Worm (Caenorhabditis elegans) whole organism, young adult: ENCODE measurements around the gene lcmt-1.

ENCODE experiments used
- B0035.1 ChIP-seq: sonication (generic microtip); optimal IDR thresholded peaks from 2 replicates; lab custom pipeline; 2016; ENCODE audit warnings: missing genetic modification characterization, mild to moderate bottlenecking, missing compliant biosample characterization, missing genotype, missing genetic modification reagents
- B0261.1 ChIP-seq: sonication (generic microtip); optimal IDR thresholded peaks from 2 replicates; lab custom pipeline; 2016; ENCODE audit warnings: mild to moderate bottlenecking, missing genetic modification characterization, moderate library complexity, missing compliant biosample characterization
- aptf-2 ChIP-seq: fragments of 200-800 bp; sonication (Bioruptor generic); conservative IDR thresholded peaks from 2 replicates; pipeline ENCODE4 v1.3.6; 2022; ENCODE audit warnings: missing genetic modification reagents, missing genetic modification characterization, missing compliant biosample characterization
- aptf-3 ChIP-seq: fragments of 200-800 bp; sonication (Bioruptor generic); IDR thresholded peaks from 2 replicates; pipeline ENCODE4 v1.3.6; 2022; ENCODE audit warnings: missing genetic modification characterization, missing compliant biosample characterization
- athp-1 ChIP-seq: sonication (generic microtip); optimal IDR thresholded peaks from 2 replicates; lab custom pipeline; 2017; ENCODE audit warnings: mild to moderate bottlenecking, missing genetic modification characterization, missing compliant biosample characterization
- ceh-58 ChIP-seq: fragments of 200-800 bp; sonication (Bioruptor generic); IDR thresholded peaks from 2 replicates; pipeline ENCODE4 v1.3.6; 2022; ENCODE audit warnings: missing genetic modification characterization, missing compliant biosample characterization
- gei-17 ChIP-seq: fragments of 200-800 bp; sonication (Bioruptor generic); optimal IDR thresholded peaks from 2 replicates; lab custom pipeline; 2018; ENCODE audit warnings: mild to moderate bottlenecking, missing genetic modification characterization, missing compliant biosample characterization
- lin-26 ChIP-seq: fragments of 200-800 bp; sonication (Bioruptor generic); IDR thresholded peaks from 2 replicates; pipeline ENCODE4 v1.3.6; 2022; ENCODE audit warnings: missing genetic modification reagents, missing genetic modification characterization, missing compliant biosample characterization
- madf-6 ChIP-seq: fragments of 200-800 bp; sonication (Bioruptor generic); IDR thresholded peaks from 2 replicates; pipeline ENCODE4 v1.3.6; 2022; ENCODE audit warnings: missing genetic modification reagents, missing genetic modification characterization, missing compliant biosample characterization
- unc-62 ChIP-seq: fragments of 150-350 bp; optimal IDR thresholded peaks from 2 replicates; lab custom pipeline; 2014; ENCODE audit warnings: missing biosample characterization, missing genetic modification reagents, missing genetic modification characterization

ce11 chrIII:4302293-4302692, 41.0 kb upstream of the lcmt-1 start, which contains the start of gene R10E4.9:
- no peak for TF ChIP-seq gei-17 (GFP tag; lab: Kevin White, UChicago)
- no peak for TF ChIP-seq B0261.1 (tag; lab: Kevin White, UChicago)
- no peak for TF ChIP-seq aptf-2 (GFP tag; lab: Robert Waterston, UW)
- no peak for TF ChIP-seq unc-62 (GFP tag; lab: Kevin White, UChicago)
- TF ChIP-seq ceh-58 (GFP tag; lab: Robert Waterston, UW): no peak
- TF ChIP-seq B0035.1 (tag; lab: Kevin White, UChicago): no peak
- no peak for TF ChIP-seq lin-26 (GFP tag; lab: Robert Waterston, UW)
- TF ChIP-seq aptf-3 (GFP tag; lab: Robert Waterston, UW): no peak
- TF ChIP-seq athp-1 (tag; lab: Kevin White, UChicago): no peak
- no peak for TF ChIP-seq madf-6 (GFP tag; lab: Robert Waterston, UW)
